Worm (Caenorhabditis elegans): Measurements from ENCODE around the gene trpp-3.

trpp-3 gene

DNA sequence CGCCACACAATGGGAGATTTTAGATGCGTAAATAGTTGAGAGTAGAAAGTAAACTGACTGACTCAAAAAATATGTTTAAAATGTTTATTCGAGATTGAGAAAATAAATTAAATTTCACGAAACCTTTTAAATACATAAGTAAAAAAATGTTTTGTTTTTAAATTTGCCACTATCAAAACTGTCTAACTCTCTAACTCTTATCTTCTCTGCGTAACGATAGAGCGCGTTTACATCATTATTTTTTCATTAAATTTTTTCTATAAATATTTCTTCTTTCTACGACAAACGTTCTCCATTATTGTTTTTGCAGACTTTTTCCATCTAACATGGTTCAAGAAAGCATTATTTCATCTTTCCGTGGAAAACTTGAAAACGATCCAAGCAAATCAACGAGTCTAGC lies 17.5 kb downstream of the trpp-3 start, which contains the start of gene eif-2Balpha:
eif-2Balpha (plus strand) TSS at position 304 of the 400 bp plus-strand sequence.
- TF ChIP-seq T22C8.4 (GFP tag; IDR thresholded peaks at IDR 0.05), result no peak
- no peak for TF ChIP-seq tab-1 (GFP tag; IDR thresholded peaks at IDR 0.05)
- no peak for TF ChIP-seq ref-1 (GFP tag; conservative IDR thresholded peaks at IDR 0.05)
- TF ChIP-seq klf-2 (GFP tag; conservative IDR thresholded peaks at IDR 0.05), result no peak
- TF ChIP-seq cog-1 (tag; optimal IDR thresholded peaks at IDR 0.05), result no peak
- TF ChIP-seq ztf-29 (GFP tag; IDR thresholded peaks at IDR 0.05), result no peak
- TF ChIP-seq med-1 (GFP tag; optimal IDR thresholded peaks at IDR 0.05; ENCODE audit: insufficient read depth), result no peak
- no peak for TF ChIP-seq ztf-23 (GFP tag; IDR thresholded peaks at IDR 0.05)
- no peak for TF ChIP-seq flt-1 (GFP tag; IDR thresholded peaks at IDR 0.05)

- TF ChIP-seq ztf-29 (GFP tag; IDR thresholded peaks at IDR 0.05) (no peak), klf-2 (GFP tag; conservative IDR thresholded peaks at IDR 0.05) (no peak), tab-1 (GFP tag; IDR thresholded peaks at IDR 0.05) (no peak), ref-1 (GFP tag; conservative IDR thresholded peaks at IDR 0.05) (no peak)
These were observed 18.8 kb downstream of the trpp-3 start, which contains the start of gene ZK1098.9 for ce11 chrIII:9544125-9544524. ZK1098.9 (plus strand) TSS chrIII:9544425.

DNA sequence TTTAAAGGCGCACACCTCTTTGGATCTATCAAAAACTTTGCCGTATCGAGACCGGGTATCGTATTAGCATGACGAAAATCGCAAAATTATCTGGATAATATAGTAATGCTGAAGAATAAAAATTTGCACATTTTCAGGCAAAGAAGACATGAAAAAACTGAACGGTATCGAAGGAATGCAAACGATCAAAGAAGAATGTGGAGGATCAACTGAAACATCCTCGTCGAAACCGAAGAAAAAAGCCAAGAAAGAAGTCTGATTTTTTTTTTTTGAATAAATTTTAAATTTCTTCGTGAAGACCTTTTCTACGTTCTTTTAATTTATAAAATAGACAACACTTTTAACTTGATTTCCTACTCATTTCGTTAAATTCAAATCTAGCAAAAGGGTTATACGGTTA lies 19.5 kb downstream of the trpp-3 start, which contains the start of gene ZK1098.12:
ZK1098.12 (plus strand) TSS at position 301 of the 400 bp plus-strand sequence.
- TF ChIP-seq tab-1 (GFP tag; IDR thresholded peaks at IDR 0.05), result no peak
- TF ChIP-seq flt-1 (GFP tag; IDR thresholded peaks at IDR 0.05), result no peak
- TF ChIP-seq med-1 (GFP tag; optimal IDR thresholded peaks at IDR 0.05; ENCODE audit: insufficient read depth), result no peak
- no peak for TF ChIP-seq ref-1 (GFP tag; conservative IDR thresholded peaks at IDR 0.05)
- TF ChIP-seq T22C8.4 (GFP tag; IDR thresholded peaks at IDR 0.05), result no peak
- no peak for TF ChIP-seq cog-1 (tag; optimal IDR thresholded peaks at IDR 0.05)
- no peak for TF ChIP-seq ztf-23 (GFP tag; IDR thresholded peaks at IDR 0.05)
- TF ChIP-seq klf-2 (GFP tag; conservative IDR thresholded peaks at IDR 0.05), result no peak
- no peak for TF ChIP-seq ztf-29 (GFP tag; IDR thresholded peaks at IDR 0.05)

- TF ChIP-seq med-1 (GFP tag; optimal IDR thresholded peaks at IDR 0.05; ENCODE audit: insufficient read depth) (no peak), ref-1 (GFP tag; conservative IDR thresholded peaks at IDR 0.05) (no peak), ztf-29 (GFP tag; IDR thresholded peaks at IDR 0.05) (no peak), cog-1 (tag; optimal IDR thresholded peaks at IDR 0.05) (peak; percentile 47), ztf-23 (GFP tag; IDR thresholded peaks at IDR 0.05) (peak; percentile 70), flt-1 (GFP tag; IDR thresholded peaks at IDR 0.05) (0 out of 2 replicates have a peak, but pooled peaks have one; percentile 63), T22C8.4 (GFP tag; IDR thresholded peaks at IDR 0.05) (peak; percentile 90)
These were observed 20.8 kb downstream of the trpp-3 start, which contains the start of gene unc-16 for ce11 chrIII:9546016-9546659. unc-16 (plus strand) TSS chrIII:9546258.

DNA sequence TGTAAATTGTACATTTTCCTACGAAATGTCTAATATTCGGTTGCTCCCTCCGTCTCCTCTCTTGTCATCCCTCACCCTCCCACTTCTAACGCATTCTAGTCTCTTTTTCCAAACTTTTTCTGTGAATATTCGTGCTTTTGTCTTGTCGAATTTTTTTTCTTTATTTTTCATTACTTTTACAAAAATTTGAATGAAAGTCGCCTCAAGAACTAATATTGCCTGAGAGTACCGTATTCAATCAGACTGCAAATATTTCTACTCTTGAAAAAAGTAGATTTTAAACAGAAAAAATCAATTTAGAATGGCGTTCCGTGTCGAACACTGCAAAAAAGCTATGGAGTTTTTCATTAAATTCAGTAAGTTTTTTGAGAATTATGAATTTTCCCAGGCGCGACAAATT lies 30.9 kb downstream of the trpp-3 start, which contains the start of gene ZK1098.11:
ZK1098.11 (plus strand) TSS at position 301 of the 400 bp plus-strand sequence.
- TF ChIP-seq cog-1 (tag; optimal IDR thresholded peaks at IDR 0.05) (no peak), tab-1 (GFP tag; IDR thresholded peaks at IDR 0.05) (no peak), ref-1 (GFP tag; conservative IDR thresholded peaks at IDR 0.05) (no peak), klf-2 (GFP tag; conservative IDR thresholded peaks at IDR 0.05) (no peak), med-1 (GFP tag; optimal IDR thresholded peaks at IDR 0.05; ENCODE audit: insufficient read depth) (no peak), ztf-23 (GFP tag; IDR thresholded peaks at IDR 0.05) (no peak), T22C8.4 (GFP tag; IDR thresholded peaks at IDR 0.05) (no peak), flt-1 (GFP tag; IDR thresholded peaks at IDR 0.05) (no peak), ztf-29 (GFP tag; IDR thresholded peaks at IDR 0.05) (no peak)

DNA sequence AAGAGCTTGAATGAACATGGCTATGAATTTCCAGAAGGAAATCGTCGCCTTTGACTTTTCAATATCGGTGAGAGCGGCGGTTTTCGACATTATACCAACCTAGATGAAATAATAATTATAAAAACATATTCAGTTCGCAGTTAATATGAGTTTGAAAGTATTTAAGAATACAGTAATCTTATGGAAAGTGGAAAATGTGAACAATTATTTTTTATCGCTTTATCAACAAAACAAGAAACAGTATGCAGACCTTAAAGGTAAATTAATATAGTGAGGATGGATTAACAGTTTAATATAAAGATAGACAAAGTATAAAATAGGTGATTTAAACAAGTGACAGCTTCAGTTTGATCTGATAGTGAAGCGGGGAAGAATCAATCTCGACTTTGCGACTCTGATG lies 33.1 kb downstream of the trpp-3 start, which contains the start of gene C48B4.6:
C48B4.6 (minus strand) TSS at position 101 of the 400 bp plus-strand sequence.
- TF ChIP-seq klf-2 (GFP tag; conservative IDR thresholded peaks at IDR 0.05), result no peak
- TF ChIP-seq ztf-29 (GFP tag; IDR thresholded peaks at IDR 0.05), result no peak
- no peak for TF ChIP-seq tab-1 (GFP tag; IDR thresholded peaks at IDR 0.05)
- TF ChIP-seq ztf-23 (GFP tag; IDR thresholded peaks at IDR 0.05), result no peak
- no peak for TF ChIP-seq cog-1 (tag; optimal IDR thresholded peaks at IDR 0.05)
- no peak for TF ChIP-seq med-1 (GFP tag; optimal IDR thresholded peaks at IDR 0.05; ENCODE audit: insufficient read depth)
- no peak for TF ChIP-seq ref-1 (GFP tag; conservative IDR thresholded peaks at IDR 0.05)
- no peak for TF ChIP-seq T22C8.4 (GFP tag; IDR thresholded peaks at IDR 0.05)
- no peak for TF ChIP-seq flt-1 (GFP tag; IDR thresholded peaks at IDR 0.05)

- TF ChIP-seq ztf-29 (GFP tag; IDR thresholded peaks at IDR 0.05) (no peak), T22C8.4 (GFP tag; IDR thresholded peaks at IDR 0.05) (no peak), ztf-23 (GFP tag; IDR thresholded peaks at IDR 0.05) (no peak), tab-1 (GFP tag; IDR thresholded peaks at IDR 0.05) (no peak), cog-1 (tag; optimal IDR thresholded peaks at IDR 0.05) (no peak), klf-2 (GFP tag; conservative IDR thresholded peaks at IDR 0.05) (no peak), ref-1 (GFP tag; conservative IDR thresholded peaks at IDR 0.05) (no peak), med-1 (GFP tag; optimal IDR thresholded peaks at IDR 0.05; ENCODE audit: insufficient read depth) (no peak), flt-1 (GFP tag; IDR thresholded peaks at IDR 0.05) (no peak)
These were observed 34.1 kb downstream of the trpp-3 start, which contains the start of gene C48B4.7 for ce11 chrIII:9559381-9559881. C48B4.7 (minus strand) TSS chrIII:9559431.

DNA sequence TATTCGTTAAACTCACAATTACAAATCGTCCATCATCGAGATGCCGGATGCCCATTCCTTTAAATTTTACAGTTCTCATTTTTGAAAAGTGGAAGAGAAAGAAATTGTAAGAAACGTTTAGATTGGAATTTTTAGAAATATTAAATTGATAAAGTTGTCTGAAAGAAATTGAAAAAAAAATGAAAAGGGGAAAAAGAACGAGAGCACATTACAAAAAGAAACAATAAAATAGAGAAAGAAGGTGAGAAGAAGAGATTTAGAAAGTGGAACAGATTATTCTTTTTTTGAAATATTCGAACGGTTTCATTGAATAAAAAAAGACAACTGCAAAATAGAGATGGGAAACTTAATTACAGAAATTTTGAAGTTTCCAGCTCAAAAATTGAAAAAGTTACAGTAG lies 35.8 kb downstream of the trpp-3 start, which contains the start of gene C48B4.8:
C48B4.8 (minus strand) TSS at position 101 of the 400 bp plus-strand sequence.
- no peak for TF ChIP-seq klf-2 (GFP tag; conservative IDR thresholded peaks at IDR 0.05)
- TF ChIP-seq ztf-23 (GFP tag; IDR thresholded peaks at IDR 0.05), result no peak
- no peak for TF ChIP-seq tab-1 (GFP tag; IDR thresholded peaks at IDR 0.05)
- no peak for TF ChIP-seq cog-1 (tag; optimal IDR thresholded peaks at IDR 0.05)
- no peak for TF ChIP-seq ztf-29 (GFP tag; IDR thresholded peaks at IDR 0.05)
- TF ChIP-seq T22C8.4 (GFP tag; IDR thresholded peaks at IDR 0.05), result no peak
- no peak for TF ChIP-seq ref-1 (GFP tag; conservative IDR thresholded peaks at IDR 0.05)
- TF ChIP-seq med-1 (GFP tag; optimal IDR thresholded peaks at IDR 0.05; ENCODE audit: insufficient read depth), result no peak
- no peak for TF ChIP-seq flt-1 (GFP tag; IDR thresholded peaks at IDR 0.05)

DNA sequence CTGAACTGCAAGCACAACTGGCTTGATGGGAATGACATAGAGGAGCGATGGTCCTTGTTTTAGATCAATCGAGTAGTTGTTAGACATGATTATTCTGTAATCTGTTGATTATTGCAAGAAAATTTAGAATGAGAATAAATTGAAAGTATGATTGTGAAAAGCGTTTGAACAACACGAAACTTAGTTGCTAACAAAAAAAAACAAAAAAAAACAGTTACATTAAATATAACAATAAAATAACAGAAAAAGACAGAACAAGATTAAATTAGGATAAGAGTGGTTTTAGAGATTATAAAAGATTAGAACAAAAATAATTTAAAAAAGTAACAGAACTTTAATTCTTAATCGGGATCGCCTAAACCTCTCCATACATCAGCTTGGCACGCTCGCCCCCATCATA lies 37.9 kb downstream of the trpp-3 start, which contains the start of gene C48B4.9:
C48B4.9 (minus strand) TSS at position 101 of the 400 bp plus-strand sequence.
- TF ChIP-seq ztf-29 (GFP tag; IDR thresholded peaks at IDR 0.05) (no peak), cog-1 (tag; optimal IDR thresholded peaks at IDR 0.05) (no peak), tab-1 (GFP tag; IDR thresholded peaks at IDR 0.05) (no peak), T22C8.4 (GFP tag; IDR thresholded peaks at IDR 0.05) (no peak), flt-1 (GFP tag; IDR thresholded peaks at IDR 0.05) (no peak), ref-1 (GFP tag; conservative IDR thresholded peaks at IDR 0.05) (no peak)

Data from whole organism, midembryonic.